Worm (Caenorhabditis elegans) whole organism, young adult: ENCODE results near the gene npp-18.

ENCODE experiments used
- F37B4.10 ChIP-seq: fragments of 200-800 bp; sonication (Bioruptor generic); IDR thresholded peaks from 2 replicates; pipeline ENCODE4 v1.3.6; 2022; ENCODE audit warnings: missing genetic modification characterization, missing compliant biosample characterization
- F57A8.1 ChIP-seq: fragments of 200-800 bp; sonication (Bioruptor generic); optimal IDR thresholded peaks from 2 replicates; lab custom pipeline; 2018; ENCODE audit warnings: mild to moderate bottlenecking, missing genetic modification characterization, moderate library complexity, missing compliant biosample characterization
- cebp-1 ChIP-seq, 2 experiments: fragments of 200-800 bp in 1 of 2; sonication (Bioruptor generic) in 1 of 2; sonication (generic microtip) in 1 of 2; IDR thresholded peaks in 1 of 2; optimal IDR thresholded peaks in 1 of 2; 2 replicates each; pipeline versions ENCODE4 v1.3.6 to Lab custom; 2017 to 2022; ENCODE audit warnings: missing compliant biosample characterization in 2 of 2, missing genetic modification characterization in 2 of 2, mild to moderate bottlenecking in 1 of 2, missing genetic modification reagents in 1 of 2, moderate library complexity in 1 of 2
- fkh-3 ChIP-seq: sonication (generic microtip); optimal IDR thresholded peaks from 2 replicates; lab custom pipeline; 2016; ENCODE audit warnings: mild to moderate bottlenecking, missing genetic modification characterization, missing compliant biosample characterization
- madf-8 ChIP-seq: fragments of 200-800 bp; sonication (Bioruptor generic); conservative IDR thresholded peaks from 2 replicates; pipeline ENCODE4 v1.3.6; 2022; ENCODE audit warnings: missing genetic modification reagents, missing genetic modification characterization, missing compliant biosample characterization
- unc-62 ChIP-seq: fragments of 150-350 bp; optimal IDR thresholded peaks from 2 replicates; lab custom pipeline; 2014; ENCODE audit warnings: missing biosample characterization, missing genetic modification reagents, missing genetic modification characterization
- ztf-28 ChIP-seq: fragments of 200-800 bp; sonication (Bioruptor generic); IDR thresholded peaks from 2 replicates; pipeline ENCODE4 v1.3.6; 2022; ENCODE audit warnings: missing genetic modification reagents, missing genetic modification characterization, missing compliant biosample characterization

ce11 chrIII:13313788-13314187, 17.1 kb downstream of the npp-18 start, which contains the start of gene Y43F4B.10:
- TF ChIP-seq fkh-3 (tag; lab: Kevin White, UChicago) (no peak), cebp-1 (GFP tag; IDR thresholded peaks at IDR 0.05; lab: Robert Waterston, UW) (no peak), cebp-1 (tag; optimal IDR thresholded peaks at IDR 0.05; lab: Kevin White, UChicago) (no peak), madf-8 (GFP tag; lab: Robert Waterston, UW) (no peak), ztf-28 (GFP tag; lab: Robert Waterston, UW) (no peak), F37B4.10 (GFP tag; lab: Robert Waterston, UW) (no peak), F57A8.1 (GFP tag; lab: Kevin White, UChicago) (no peak), unc-62 (no peak)
